Fruit fly (Drosophila melanogaster): Measurements from ENCODE around the gene pnt.

DNA sequence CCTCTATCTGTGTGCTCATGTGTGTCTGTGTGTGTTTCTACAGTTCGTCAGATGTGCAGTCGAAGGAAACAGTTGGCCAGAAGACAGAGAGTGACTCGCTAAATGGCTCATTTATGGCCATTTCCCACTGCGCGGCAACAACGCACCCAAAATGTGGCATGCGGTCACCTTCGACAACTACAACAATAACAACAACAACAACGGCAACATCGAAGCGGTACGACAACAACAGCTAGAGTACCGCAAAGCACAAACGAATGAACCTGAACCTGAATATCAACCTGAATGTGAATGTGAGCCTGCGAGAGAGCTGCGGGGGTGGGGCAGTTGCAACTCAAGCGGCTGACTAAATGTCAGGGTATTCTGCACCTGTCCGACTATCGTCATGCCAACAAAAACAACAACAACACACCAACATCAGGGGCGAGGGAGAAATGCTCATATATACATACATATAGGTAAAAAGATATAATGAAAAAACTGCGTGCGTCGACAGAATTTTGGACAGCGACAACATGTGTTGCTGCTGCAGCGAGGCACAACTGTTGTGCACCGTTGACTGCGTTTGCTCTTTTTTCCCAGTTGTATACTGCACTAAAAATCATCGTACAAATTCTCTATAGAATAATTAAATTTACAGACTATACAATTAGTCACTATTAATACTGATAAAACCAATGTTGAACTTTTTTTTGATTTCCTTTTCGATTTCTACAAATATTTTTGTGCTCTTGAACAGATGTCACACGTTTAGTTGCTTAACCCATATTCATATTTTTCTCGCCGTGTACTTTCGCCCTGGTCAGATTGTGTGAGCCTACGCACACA, 45.7 kb downstream of the pnt start:
- TF ChIP-seq CG15710 (tag; optimal IDR thresholded peaks at IDR 0.05) (peak; percentile 30), CG32121 (GFP tag; IDR thresholded peaks at IDR 0.05) (no peak), EcR (GFP tag; optimal IDR thresholded peaks at IDR 0.05) (no peak), CG34367 (tag; optimal IDR thresholded peaks at IDR 0.05) (peak; percentile 24), fd96Ca (GFP tag; IDR thresholded peaks at IDR 0.05) (no peak), gl (tag; optimal IDR thresholded peaks at IDR 0.05) (no peak), Snoo (tag; optimal IDR thresholded peaks at IDR 0.05) (no peak)
